Fruit fly (Drosophila melanogaster) whole organism, wandering third instar larva: ENCODE data around the gene CG32984.

Source experiments
- Abd-B ChIP-seq: fragments of >200 bp; optimal IDR thresholded peaks from 2 replicates; lab custom pipeline; 2017; ENCODE audit warnings: missing biosample characterization, missing genetic modification characterization
- CG9705 ChIP-seq: fragments of 200-800 bp; sonication (Bioruptor generic); optimal IDR thresholded peaks from 2 replicates; lab custom pipeline; 2018; ENCODE audit warnings: missing biosample characterization, mild to moderate bottlenecking, missing genetic modification characterization
- Dif ChIP-seq: fragments of 200-275, 200-300 bp; sonication (Bioruptor generic); optimal IDR thresholded peaks from 2 replicates; lab custom pipeline; 2018; ENCODE audit warnings: missing biosample characterization, missing genetic modification characterization; ENCODE audit not compliant: partially characterized antibody
- GATAd ChIP-seq: sonication (Bioruptor generic); optimal IDR thresholded peaks from 2 replicates; lab custom pipeline; 2016; ENCODE audit warnings: missing biosample characterization, missing genetic modification characterization
- HLH106 ChIP-seq: fragments of 200-800 bp; optimal IDR thresholded peaks from 3 replicates; lab custom pipeline; 2019; ENCODE audit warnings: missing biosample characterization, mild to moderate bottlenecking, missing genetic modification characterization, moderate library complexity
- Mio ChIP-seq: sonication (Bioruptor generic); optimal IDR thresholded peaks from 2 replicates; lab custom pipeline; 2016; ENCODE audit warnings: missing biosample characterization, missing genetic modification characterization
- Myc ChIP-seq: fragments of >200 bp; optimal IDR thresholded peaks from 2 replicates; lab custom pipeline; 2017
- br ChIP-seq: fragments of 200-800 bp; sonication (Bioruptor generic); optimal IDR thresholded peaks from 2 replicates; lab custom pipeline; 2016; ENCODE audit warnings: missing biosample characterization, missing genetic modification characterization
- ey ChIP-seq: fragments of 200-800 bp; sonication (Bioruptor generic); optimal IDR thresholded peaks from 2 replicates; lab custom pipeline; 2016; ENCODE audit warnings: missing biosample characterization, missing genetic modification characterization
- h ChIP-seq: fragments of 200-800 bp; sonication (Bioruptor generic); optimal IDR thresholded peaks from 3 replicates; lab custom pipeline; 2016; ENCODE audit warnings: missing biosample characterization, mild to moderate bottlenecking, missing genetic modification characterization
- pan ChIP-seq: fragments of >200 bp; optimal IDR thresholded peaks from 2 replicates; lab custom pipeline; 2017
- sage ChIP-seq: fragments of 200-800 bp; sonication (Bioruptor generic); optimal IDR thresholded peaks from 2 replicates; lab custom pipeline; 2016; ENCODE audit warnings: missing biosample characterization, mild to moderate bottlenecking, missing genetic modification characterization

- TF ChIP-seq Dif (GFP tag; lab: Kevin White, UChicago), result peak; percentile 70
- peak; percentile 81 for TF ChIP-seq br (GFP tag; lab: Kevin White, UChicago)
- TF ChIP-seq Abd-B (GFP tag; lab: Kevin White, UChicago), result no peak
- TF ChIP-seq sage (GFP tag; lab: Kevin White, UChicago), result peak; percentile 29
- TF ChIP-seq Myc, result no peak
- TF ChIP-seq pan, result no peak
- no peak for TF ChIP-seq Mio (GFP tag; lab: Kevin White, UChicago)
- TF ChIP-seq CG9705 (GFP tag; lab: Kevin White, UChicago), result peak; percentile 92
- TF ChIP-seq GATAd (GFP tag; lab: Kevin White, UChicago), result no peak
- TF ChIP-seq h (GFP tag; lab: Kevin White, UChicago), result peak; percentile 88
- peak; percentile 69 for TF ChIP-seq ey
- peak; percentile 99 for TF ChIP-seq HLH106 (tag; lab: Kevin White, UChicago)
These were observed 13.4 kb upstream of the CG32984 start, which contains the start of gene C1GalTA for dm6 chr2L:8951184-8951934.
